Fruit fly (Drosophila melanogaster) whole organism: ENCODE data around the gene CG14961.

ENCODE experiments used
- CG8478 ChIP-seq: fragments of >200 bp; optimal IDR thresholded peaks from 2 replicates; lab custom pipeline; 2018; ENCODE audit warnings: inconsistent platforms
- Dll ChIP-seq: fragments of >200 bp; optimal IDR thresholded peaks from 2 replicates; lab custom pipeline; 2017
- EcR ChIP-seq, 2 experiments: fragments of >200 bp; optimal IDR thresholded peaks; 2 replicates each; lab custom pipeline; 2017; ENCODE audit warnings: missing biosample characterization in 2 of 2, missing genetic modification characterization in 2 of 2, missing genetic modification reagents in 2 of 2
- pan ChIP-seq: fragments of >200 bp; optimal IDR thresholded peaks from 2 replicates; lab custom pipeline; 2017
- psq ChIP-seq: fragments of >200 bp; optimal IDR thresholded peaks from 2 replicates; lab custom pipeline; 2017
- usp ChIP-seq: fragments of >200 bp; optimal IDR thresholded peaks from 2 replicates; lab custom pipeline; 2017; ENCODE audit warnings: missing biosample characterization, missing genetic modification characterization, mixed read lengths

- TF ChIP-seq CG8478, result no peak
- TF ChIP-seq pan, result no peak
- no peak for TF ChIP-seq psq (lab: Kevin White, UChicago)
- no peak for TF ChIP-seq usp
- TF ChIP-seq EcR (GFP tag; optimal IDR thresholded peaks at IDR 0.05; lab: Kevin White, UChicago), result no peak
- TF ChIP-seq Dll (lab: Kevin White, UChicago), result no peak
These were observed 24.4 kb upstream of the CG14961 start for dm6 chr3L:3305430-3305829.
